Worm (Caenorhabditis elegans) whole organism, L2 larva: ENCODE results near the gene ZK1127.12.

Source experiments
- aly-2 ChIP-seq: fragments of 150-350 bp; optimal IDR thresholded peaks from 2 replicates; lab custom pipeline; 2014; ENCODE audit warnings: missing biosample characterization, missing genetic modification characterization
- egl-27 ChIP-seq: sonication (generic microtip); optimal IDR thresholded peaks from 3 replicates; lab custom pipeline; 2017; ENCODE audit warnings: missing biosample characterization, missing genetic modification reagents, missing genetic modification characterization
- nhr-11 ChIP-seq: fragments of 150-350 bp; optimal IDR thresholded peaks from 2 replicates; lab custom pipeline; 2014; ENCODE audit warnings: missing biosample characterization, missing genetic modification characterization
- snpc-4 ChIP-seq: fragments of 150-350 bp; optimal IDR thresholded peaks from 2 replicates; lab custom pipeline; 2014; ENCODE audit warnings: missing biosample characterization, missing genetic modification characterization

DNA sequence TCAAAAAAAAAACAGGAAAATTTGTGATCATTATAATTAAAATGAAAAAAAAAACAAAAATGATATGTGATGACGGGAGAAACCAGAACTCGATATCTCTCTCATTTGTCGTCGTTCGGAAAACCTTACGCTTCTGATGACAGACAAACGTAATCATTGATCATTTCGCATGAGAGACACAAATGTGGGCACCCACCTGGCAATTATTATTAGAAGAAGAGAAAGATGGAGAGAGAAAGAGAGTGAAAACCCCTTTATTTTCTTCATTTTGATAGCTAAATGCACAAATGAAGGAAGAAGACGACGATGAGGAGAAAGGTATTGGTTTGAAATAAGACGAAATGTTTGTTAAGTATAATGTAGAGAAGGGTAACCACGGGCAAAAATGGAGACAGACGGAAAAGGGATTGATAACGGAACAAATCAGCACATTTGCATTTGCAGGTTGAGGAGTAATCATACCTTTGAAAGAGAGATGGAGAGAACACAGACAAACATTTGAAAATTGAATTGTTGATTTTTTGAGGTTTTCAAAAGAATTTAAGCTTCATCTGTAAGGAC is 20.7 kb upstream of the ZK1127.12 start:
- TF ChIP-seq nhr-11 (tag; lab: Kevin White, UChicago) (no peak), egl-27 (tag; lab: Kevin White, UChicago) (no peak), snpc-4 (no peak), aly-2 (tag; lab: Kevin White, UChicago) (no peak)
